Fruit fly (Drosophila melanogaster) whole organism, embryonic: ENCODE results near the gene Hecw.

Source experiments
- Bdp1 ChIP-seq: fragments of 200-800 bp; sonication (Bioruptor generic); optimal IDR thresholded peaks from 3 replicates; lab custom pipeline; 2016; ENCODE audit warnings: missing biosample characterization, missing genetic modification characterization
- CG10321 ChIP-seq: fragments of 200-800 bp; sonication (Bioruptor generic); IDR thresholded peaks from 2 replicates; pipeline ENCODE4 v1.3.6; 2022; ENCODE audit warnings: missing biosample characterization, missing genetic modification characterization
- CG12391 ChIP-seq: fragments of 200-800 bp; sonication (Bioruptor generic); optimal IDR thresholded peaks from 3 replicates; lab custom pipeline; 2018; ENCODE audit warnings: missing biosample characterization, mild to moderate bottlenecking, missing genetic modification characterization, moderate library complexity
- CG13775 ChIP-seq: fragments of 200-800 bp; sonication (Bioruptor generic); optimal IDR thresholded peaks from 3 replicates; lab custom pipeline; 2017; ENCODE audit warnings: missing biosample characterization, mild to moderate bottlenecking, missing genetic modification characterization
- CG14965 ChIP-seq: fragments of 200-800 bp; sonication (Bioruptor generic); optimal IDR thresholded peaks from 2 replicates; lab custom pipeline; 2016; ENCODE audit warnings: missing biosample characterization, missing genetic modification characterization, borderline replicate concordance
- CG15073 ChIP-seq: fragments of 200-800 bp; sonication (Bioruptor generic); optimal IDR thresholded peaks from 2 replicates; lab custom pipeline; 2016; ENCODE audit warnings: missing biosample characterization, missing genetic modification characterization
- CG17361 ChIP-seq: fragments of 200-800 bp; sonication (Bioruptor generic); IDR thresholded peaks from 3 replicates; pipeline ENCODE4 v1.3.6; 2022; ENCODE audit warnings: missing biosample characterization, missing genetic modification characterization
- CG1792 ChIP-seq: fragments of 200-800 bp; sonication (Bioruptor generic); optimal IDR thresholded peaks from 2 replicates; lab custom pipeline; 2016; ENCODE audit warnings: missing biosample characterization, missing genetic modification characterization
- CG34376 ChIP-seq: fragments of 200-800 bp; sonication (Bioruptor generic); optimal IDR thresholded peaks from 2 replicates; lab custom pipeline; 2018; ENCODE audit warnings: missing biosample characterization, mild to moderate bottlenecking, missing genetic modification characterization
- CG4707 ChIP-seq: fragments of 200-800 bp; sonication (Bioruptor generic); optimal IDR thresholded peaks from 2 replicates; lab custom pipeline; 2018; ENCODE audit warnings: missing biosample characterization, mild to moderate bottlenecking, missing genetic modification characterization, moderate library complexity
- CG6683 ChIP-seq: fragments of 200-800 bp; sonication (Bioruptor generic); optimal IDR thresholded peaks from 2 replicates; lab custom pipeline; 2017; ENCODE audit warnings: missing biosample characterization, mild to moderate bottlenecking, missing genetic modification characterization, missing genetic modification reagents
- CG7928 ChIP-seq: fragments of 200-800 bp; sonication (Bioruptor generic); optimal IDR thresholded peaks from 2 replicates; lab custom pipeline; 2017; ENCODE audit warnings: missing biosample characterization, mild to moderate bottlenecking, missing genetic modification characterization
- Chrac-16 ChIP-seq: fragments of 200-800 bp; sonication (Bioruptor generic); optimal IDR thresholded peaks from 3 replicates; lab custom pipeline; 2016; ENCODE audit warnings: missing biosample characterization, missing genetic modification characterization
- D19B ChIP-seq: fragments of 200-800 bp; sonication (Bioruptor generic); optimal IDR thresholded peaks from 2 replicates; lab custom pipeline; 2017; ENCODE audit warnings: missing biosample characterization, mild to moderate bottlenecking, missing genetic modification characterization
- Dbx ChIP-seq: fragments of 200-800 bp; sonication (Bioruptor generic); IDR thresholded peaks from 3 replicates; pipeline ENCODE4 v1.3.6; 2022; ENCODE audit warnings: missing biosample characterization, missing genetic modification characterization
- Dek ChIP-seq: fragments of 200-800 bp; sonication (Bioruptor generic); optimal IDR thresholded peaks from 3 replicates; lab custom pipeline; 2019; ENCODE audit warnings: missing biosample characterization, mild to moderate bottlenecking, missing genetic modification characterization, moderate library complexity
- Elba2 ChIP-seq: fragments of 200-800 bp; sonication (Bioruptor generic); optimal IDR thresholded peaks from 3 replicates; lab custom pipeline; 2016; ENCODE audit warnings: missing biosample characterization, missing genetic modification characterization
- GATAe ChIP-seq: fragments of 200-800 bp; sonication (Bioruptor generic); conservative IDR thresholded peaks from 2 replicates; pipeline ENCODE4 v1.3.6; 2022; ENCODE audit warnings: missing biosample characterization, missing genetic modification characterization
- HLHmδ ChIP-seq: fragments of 200-800 bp; sonication (Bioruptor generic); optimal IDR thresholded peaks from 2 replicates; lab custom pipeline; 2018; ENCODE audit warnings: missing biosample characterization, mild to moderate bottlenecking, missing genetic modification characterization, moderate library complexity
- Hey ChIP-seq: fragments of 200-800 bp; sonication (Bioruptor generic); optimal IDR thresholded peaks from 3 replicates; lab custom pipeline; 2018; ENCODE audit warnings: missing biosample characterization, mild to moderate bottlenecking, missing genetic modification characterization
- HmgZ ChIP-seq: fragments of 200-800 bp; sonication (Bioruptor generic); optimal IDR thresholded peaks from 2 replicates; lab custom pipeline; 2018; ENCODE audit warnings: missing biosample characterization, mild to moderate bottlenecking, missing genetic modification characterization
- Lhr ChIP-seq: fragments of 200-800 bp; sonication (Bioruptor generic); optimal IDR thresholded peaks from 3 replicates; lab custom pipeline; 2017; ENCODE audit warnings: mild to moderate bottlenecking, missing biosample characterization, missing genetic modification reagents, missing genetic modification characterization
- NC2β ChIP-seq: fragments of 200-800 bp; sonication (Bioruptor generic); optimal IDR thresholded peaks from 2 replicates; lab custom pipeline; 2016; ENCODE audit warnings: missing biosample characterization, missing genetic modification characterization
- Nf-YC ChIP-seq: fragments of 200-800 bp; optimal IDR thresholded peaks from 3 replicates; lab custom pipeline; 2019; ENCODE audit warnings: missing biosample characterization, mild to moderate bottlenecking, missing genetic modification characterization, moderate library complexity
- Oli ChIP-seq: fragments of 200-800 bp; sonication (Bioruptor generic); optimal IDR thresholded peaks from 2 replicates; lab custom pipeline; 2018; ENCODE audit warnings: missing biosample characterization, mild to moderate bottlenecking, missing genetic modification characterization, moderate library complexity
- Ravus ChIP-seq: fragments of 200-800 bp; sonication (Bioruptor generic); IDR thresholded peaks from 2 replicates; pipeline ENCODE4 v1.3.6; 2022; ENCODE audit warnings: missing biosample characterization, missing genetic modification characterization
- Rfx ChIP-seq: fragments of 200-800 bp; sonication (Bioruptor generic); IDR thresholded peaks from 2 replicates; pipeline ENCODE4 v1.3.6; 2022; ENCODE audit warnings: missing biosample characterization, missing genetic modification characterization
- Sox102F ChIP-seq: fragments of 200-800 bp; sonication (Bioruptor generic); optimal IDR thresholded peaks from 2 replicates; lab custom pipeline; 2018; ENCODE audit warnings: missing biosample characterization, mild to moderate bottlenecking, missing genetic modification characterization, moderate library complexity
- Ssrp ChIP-seq: fragments of 200-800 bp; sonication (Bioruptor generic); optimal IDR thresholded peaks from 2 replicates; lab custom pipeline; 2018; ENCODE audit warnings: missing biosample characterization, mild to moderate bottlenecking, missing genetic modification characterization, moderate library complexity
- ash1 ChIP-seq: fragments of 200-800 bp; sonication (Bioruptor generic); optimal IDR thresholded peaks from 2 replicates; lab custom pipeline; 2018; ENCODE audit warnings: missing biosample characterization, mild to moderate bottlenecking, missing genetic modification characterization
- bab2 ChIP-seq: fragments of 200-800 bp; sonication (Bioruptor generic); optimal IDR thresholded peaks from 2 replicates; lab custom pipeline; 2016; ENCODE audit warnings: missing biosample characterization, missing genetic modification characterization
- bsh ChIP-seq, 2 experiments: fragments of 200-800 bp; sonication (Bioruptor generic); optimal IDR thresholded peaks; 2 replicates each; lab custom pipeline; 2017 to 2018; ENCODE audit warnings: mild to moderate bottlenecking in 2 of 2, missing biosample characterization in 2 of 2, missing genetic modification characterization in 2 of 2, moderate library complexity in 1 of 2
- chinmo ChIP-seq: fragments of 200-800 bp; sonication (Bioruptor generic); IDR thresholded peaks from 4 replicates; pipeline ENCODE4 v1.3.6; 2022; ENCODE audit warnings: missing biosample characterization, missing genetic modification characterization; ENCODE audit not compliant: partially characterized antibody
- corto ChIP-seq: fragments of 200-800 bp; sonication (Bioruptor generic); optimal IDR thresholded peaks from 2 replicates; lab custom pipeline; 2016; ENCODE audit warnings: missing biosample characterization, mild to moderate bottlenecking, missing genetic modification characterization, moderate library complexity
- en ChIP-seq: fragments of 200-800 bp; sonication (Bioruptor generic); optimal IDR thresholded peaks from 2 replicates; lab custom pipeline; 2016; ENCODE audit warnings: missing biosample characterization, missing genetic modification characterization
- exex ChIP-seq: fragments of 200-800 bp; sonication (Bioruptor generic); optimal IDR thresholded peaks from 4 replicates; lab custom pipeline; 2018; ENCODE audit warnings: missing biosample characterization, mild to moderate bottlenecking, missing genetic modification characterization, moderate library complexity
- gcm ChIP-seq: fragments of 200-800 bp; sonication (Bioruptor generic); optimal IDR thresholded peaks from 2 replicates; lab custom pipeline; 2019; ENCODE audit warnings: missing biosample characterization, mild to moderate bottlenecking, missing genetic modification characterization, moderate library complexity
- gfzf ChIP-seq: fragments of 200-800 bp; sonication (Bioruptor generic); optimal IDR thresholded peaks from 2 replicates; lab custom pipeline; 2016; ENCODE audit warnings: missing biosample characterization, mild to moderate bottlenecking, missing genetic modification characterization, moderate library complexity
- grn ChIP-seq: fragments of 200-800 bp; sonication (Bioruptor generic); optimal IDR thresholded peaks from 3 replicates; lab custom pipeline; 2017; ENCODE audit warnings: missing biosample characterization, missing genetic modification characterization
- lmd ChIP-seq: fragments of 200-800 bp; sonication (Bioruptor generic); IDR thresholded peaks from 2 replicates; pipeline ENCODE4 v1.3.6; 2022; ENCODE audit warnings: missing biosample characterization, missing genetic modification characterization
- mirr ChIP-seq: fragments of 200-800 bp; sonication (Bioruptor generic); optimal IDR thresholded peaks from 3 replicates; lab custom pipeline; 2018; ENCODE audit warnings: missing biosample characterization, mild to moderate bottlenecking, missing genetic modification characterization
- mld ChIP-seq: fragments of 200-800 bp; sonication (Bioruptor generic); IDR thresholded peaks from 3 replicates; pipeline ENCODE4 v1.3.6; 2022; ENCODE audit warnings: missing biosample characterization, missing genetic modification characterization; ENCODE audit not compliant: partially characterized antibody
- nom ChIP-seq: fragments of 200-800 bp; sonication (Bioruptor generic); optimal IDR thresholded peaks from 2 replicates; lab custom pipeline; 2017; ENCODE audit warnings: missing biosample characterization, missing genetic modification characterization, mild to moderate bottlenecking, moderate library complexity, missing genetic modification reagents
- pb ChIP-seq: fragments of 200-800 bp; sonication (Bioruptor generic); optimal IDR thresholded peaks from 3 replicates; lab custom pipeline; 2016; ENCODE audit warnings: missing biosample characterization, missing genetic modification characterization
- schlank ChIP-seq: fragments of 200-800 bp; sonication (Bioruptor generic); optimal IDR thresholded peaks from 2 replicates; lab custom pipeline; 2018; ENCODE audit warnings: missing biosample characterization, mild to moderate bottlenecking, missing genetic modification characterization
- stc ChIP-seq: fragments of 200-800 bp; sonication (Bioruptor generic); IDR thresholded peaks from 2 replicates; pipeline ENCODE4 v1.3.6; 2022; ENCODE audit warnings: missing biosample characterization, missing genetic modification characterization
- sug ChIP-seq: fragments of 200-800 bp; optimal IDR thresholded peaks from 2 replicates; lab custom pipeline; 2019; ENCODE audit warnings: missing biosample characterization, mild to moderate bottlenecking, missing genetic modification characterization, moderate library complexity
- tll ChIP-seq, 2 experiments: fragments of 200-800 bp in 1 of 2; fragments of >200 bp in 1 of 2; sonication (Bioruptor generic) in 1 of 2; optimal IDR thresholded peaks; 2 replicates each; lab custom pipeline; 2017 to 2019; ENCODE audit warnings: missing biosample characterization in 2 of 2, missing genetic modification characterization in 2 of 2, mild to moderate bottlenecking in 1 of 2, moderate library complexity in 1 of 2
- trem ChIP-seq: fragments of 200-800 bp; optimal IDR thresholded peaks from 3 replicates; lab custom pipeline; 2019; ENCODE audit warnings: missing biosample characterization, mild to moderate bottlenecking, missing genetic modification characterization, moderate library complexity
- tup ChIP-seq: fragments of 200-800 bp; sonication (Bioruptor generic); optimal IDR thresholded peaks from 2 replicates; lab custom pipeline; 2016; ENCODE audit warnings: missing biosample characterization, mild to moderate bottlenecking, missing genetic modification characterization, moderate library complexity
- vnd ChIP-seq: fragments of 200-800 bp; sonication (Bioruptor generic); IDR thresholded peaks from 3 replicates; pipeline ENCODE4 v1.3.6; 2022; ENCODE audit warnings: missing biosample characterization, missing genetic modification characterization; ENCODE audit not compliant: partially characterized antibody

Gene Hecw

dm6 chrX:9662797-9663316 is 54.1 kb downstream of the Hecw start, which contains the start of gene CG3106 (continued):
- TF ChIP-seq mld (GFP tag; lab: Robert Waterston, UW), result no peak
- no peak for TF ChIP-seq CG1792 (GFP tag; lab: Kevin White, UChicago)
- no peak for TF ChIP-seq bab2 (GFP tag; lab: Kevin White, UChicago)
- 0 out of 3 replicates have a peak, but pooled peaks have one; percentile 35 for TF ChIP-seq vnd (GFP tag; lab: Robert Waterston, UW)
- TF ChIP-seq HmgZ (tag; lab: Kevin White, UChicago), result peak; percentile 6
- no peak for TF ChIP-seq gfzf (GFP tag; lab: Kevin White, UChicago)
- no peak for TF ChIP-seq Dbx (GFP tag; lab: Robert Waterston, UW)
- no peak for TF ChIP-seq Chrac-16 (GFP tag; lab: Kevin White, UChicago)
- TF ChIP-seq chinmo (GFP tag; lab: Robert Waterston, UW), result no peak
- TF ChIP-seq gcm (GFP tag; lab: Kevin White, UChicago), result no peak
- TF ChIP-seq Elba2 (GFP tag; lab: Kevin White, UChicago), result no peak
- TF ChIP-seq ash1 (GFP tag; lab: Kevin White, UChicago), result no peak
- no peak for TF ChIP-seq HLHmδ (GFP tag; lab: Kevin White, UChicago)
- no peak for TF ChIP-seq CG4707 (GFP tag; lab: Kevin White, UChicago)
- peak; percentile 75 for TF ChIP-seq sug (tag; lab: Kevin White, UChicago)
- no peak for TF ChIP-seq bsh (GFP tag; optimal IDR thresholded peaks at IDR 0.05; lab: Kevin White, UChicago)
- TF ChIP-seq stc (GFP tag; lab: Robert Waterston, UW), result no peak
- TF ChIP-seq Dek, result no peak
- peak; percentile 86 for TF ChIP-seq grn (GFP tag; lab: Kevin White, UChicago)
- peak; percentile 68 for TF ChIP-seq CG34376 (GFP tag; lab: Kevin White, UChicago)
- TF ChIP-seq Ravus (GFP tag; lab: Robert Waterston, UW), result no peak
- no peak for TF ChIP-seq CG13775 (GFP tag; lab: Kevin White, UChicago)
- no peak for TF ChIP-seq Oli (tag; lab: Kevin White, UChicago)
- no peak for TF ChIP-seq tup (GFP tag; lab: Kevin White, UChicago)
- no peak for TF ChIP-seq Lhr (GFP tag; lab: Kevin White, UChicago)
- TF ChIP-seq CG7928 (GFP tag; lab: Kevin White, UChicago), result no peak
- TF ChIP-seq GATAe, result peak; percentile 68
- no peak for TF ChIP-seq NC2β
- TF ChIP-seq schlank (tag; lab: Kevin White, UChicago), result no peak
- TF ChIP-seq CG15073 (GFP tag; lab: Kevin White, UChicago), result no peak
- no peak for TF ChIP-seq en (GFP tag; lab: Kevin White, UChicago)
- no peak for TF ChIP-seq trem (tag; lab: Kevin White, UChicago)
- no peak for TF ChIP-seq Ssrp (tag; lab: Kevin White, UChicago)
- no peak for TF ChIP-seq CG10321
- TF ChIP-seq CG6683 (GFP tag; lab: Kevin White, UChicago), result no peak
- TF ChIP-seq mirr (GFP tag; lab: Kevin White, UChicago), result peak; percentile 83
- TF ChIP-seq nom (GFP tag; lab: Kevin White, UChicago), result no peak
- TF ChIP-seq CG12391 (tag; lab: Kevin White, UChicago), result no peak
- TF ChIP-seq Nf-YC, result peak; percentile 17

- TF ChIP-seq CG14965 (GFP tag; lab: Kevin White, UChicago), result no peak
- no peak for TF ChIP-seq D19B (GFP tag; lab: Kevin White, UChicago)
- no peak for TF ChIP-seq CG17361 (GFP tag; lab: Robert Waterston, UW)
- TF ChIP-seq corto (GFP tag; lab: Kevin White, UChicago), result no peak
- TF ChIP-seq pb (GFP tag; lab: Kevin White, UChicago), result no peak
- peak; percentile 88 for TF ChIP-seq Hey (tag; lab: Kevin White, UChicago)
- TF ChIP-seq Bdp1 (GFP tag; lab: Kevin White, UChicago), result no peak
- no peak for TF ChIP-seq Sox102F (GFP tag; lab: Kevin White, UChicago)
- no peak for TF ChIP-seq Rfx
- TF ChIP-seq tll (GFP tag; optimal IDR thresholded peaks at IDR 0.05; lab: Kevin White, UChicago), result no peak
- TF ChIP-seq lmd, result 0 out of 2 replicates have a peak, but pooled peaks have one; percentile 15
- TF ChIP-seq exex, result peak; percentile 61
Measured at dm6 chrX:9663666-9664065, 54.9 kb downstream of the Hecw start.
